Fruit fly (Drosophila melanogaster): ENCODE data around the gene CG6865.

Gene CG6865

dm6 chr3L:18898770-18899278 is 35.4 kb downstream of the CG6865 start, which contains the start of gene RpL26 (continued):
- TF ChIP-seq CG32772 (GFP tag; IDR thresholded peaks at IDR 0.05), result peak; percentile 50
- TF ChIP-seq pita (GFP tag; optimal IDR thresholded peaks at IDR 0.05), result peak; percentile 77
- TF ChIP-seq CG31441 (GFP tag; IDR thresholded peaks at IDR 0.05), result peak; percentile 62
- peak; percentile 73 for TF ChIP-seq Atf-2 (GFP tag; optimal IDR thresholded peaks at IDR 0.05)
- peak; percentile 78 for TF ChIP-seq al (GFP tag; IDR thresholded peaks at IDR 0.05)
- TF ChIP-seq CG11504 (tag; optimal IDR thresholded peaks at IDR 0.05), result no peak
- peak; percentile 56 for TF ChIP-seq CG2202 (tag; optimal IDR thresholded peaks at IDR 0.05)
- TF ChIP-seq Dp (GFP tag; optimal IDR thresholded peaks at IDR 0.05), result peak; percentile 34
- TF ChIP-seq Hr3 (GFP tag; optimal IDR thresholded peaks at IDR 0.05), result peak; percentile 74
- peak; percentile 42 for TF ChIP-seq gcm (GFP tag; optimal IDR thresholded peaks at IDR 0.05)
- peak; percentile 78 for TF ChIP-seq CG1602 (GFP tag; optimal IDR thresholded peaks at IDR 0.05)
- TF ChIP-seq fru (optimal IDR thresholded peaks at IDR 0.05), result no peak
- peak; percentile 82 for TF ChIP-seq CG13296 (GFP tag; optimal IDR thresholded peaks at IDR 0.05)
- peak; percentile 61 for TF ChIP-seq CG3407 (GFP tag; optimal IDR thresholded peaks at IDR 0.05)
- no peak for TF ChIP-seq corto (GFP tag; optimal IDR thresholded peaks at IDR 0.05)
- TF ChIP-seq fu2 (GFP tag; optimal IDR thresholded peaks at IDR 0.05), result peak; percentile 86
- peak; percentile 84; the same call in 2 of the 3 replicates for TF ChIP-seq dysf (GFP tag; IDR thresholded peaks at IDR 0.05)
- peak in 1 of 3 experiments; percentile 77 for TF ChIP-seq lola (GFP tag; optimal IDR thresholded peaks at IDR 0.05)
- TF ChIP-seq lilli (GFP tag; optimal IDR thresholded peaks at IDR 0.05), result peak; percentile 84
- peak; percentile 94 for TF ChIP-seq unc-4 (GFP tag; IDR thresholded peaks at IDR 0.05; ENCODE audit: partially characterized antibody)
- TF ChIP-seq p53 (GFP tag; optimal IDR thresholded peaks at IDR 0.05), result peak; percentile 79
- peak; percentile 93 for TF ChIP-seq CG13287 (GFP tag; IDR thresholded peaks at IDR 0.05; ENCODE audit: partially characterized antibody)
- TF ChIP-seq CG17568 (GFP tag; optimal IDR thresholded peaks at IDR 0.05), result no peak
- TF ChIP-seq CG4820 (GFP tag; optimal IDR thresholded peaks at IDR 0.05), result peak; percentile 37
- no peak for TF ChIP-seq Blimp-1 (GFP tag; optimal IDR thresholded peaks at IDR 0.05)
- TF ChIP-seq CG33557 (GFP tag; optimal IDR thresholded peaks at IDR 0.05), result peak; percentile 79
- TF ChIP-seq YL-1 (GFP tag; optimal IDR thresholded peaks at IDR 0.05), result peak; percentile 89
- no peak for TF ChIP-seq CG6683 (GFP tag; optimal IDR thresholded peaks at IDR 0.05)
- TF ChIP-seq wor (GFP tag; IDR thresholded peaks at IDR 0.05), result peak; percentile 34; the same call in 1 of the 2 replicates
- peak; percentile 43 for TF ChIP-seq zen (tag; optimal IDR thresholded peaks at IDR 0.05)
- TF ChIP-seq Rfx (GFP tag; IDR thresholded peaks at IDR 0.05), result peak; percentile 80
- TF ChIP-seq Scr (GFP tag; IDR thresholded peaks at IDR 0.05; ENCODE audit: partially characterized antibody), result peak; percentile 99
- peak; percentile 95 for TF ChIP-seq Sin3A (optimal IDR thresholded peaks at IDR 0.05)
- TF ChIP-seq CG30020 (tag; optimal IDR thresholded peaks at IDR 0.05), result peak; percentile 77
- no peak for TF ChIP-seq Spps (tag; optimal IDR thresholded peaks at IDR 0.05)
- TF ChIP-seq mld (GFP tag; IDR thresholded peaks at IDR 0.05; ENCODE audit: partially characterized antibody), result peak; percentile 90
- peak; percentile 71 for TF ChIP-seq Side (GFP tag; optimal IDR thresholded peaks at IDR 0.05)
- TF ChIP-seq CG8359 (GFP tag; optimal IDR thresholded peaks at IDR 0.05; ENCODE audit: borderline replicate concordance), result peak; percentile 24
- peak; percentile 71; the same call in 1 of the 3 replicates for TF ChIP-seq H15 (GFP tag; IDR thresholded peaks at IDR 0.05)
- TF ChIP-seq CG3726 (GFP tag; IDR thresholded peaks at IDR 0.05), result 0 out of 3 replicates have a peak, but pooled peaks have one; percentile 5
- TF ChIP-seq Sry-β (GFP tag; optimal IDR thresholded peaks at IDR 0.05), result no peak
- no peak for TF ChIP-seq btn (GFP tag; optimal IDR thresholded peaks at IDR 0.05)
- TF ChIP-seq chif (GFP tag; optimal IDR thresholded peaks at IDR 0.05), result peak; percentile 55 to 81
- peak; percentile 54 for TF ChIP-seq trh (GFP tag; optimal IDR thresholded peaks at IDR 0.05)
- peak; percentile 62 for TF ChIP-seq Mad (GFP tag; optimal IDR thresholded peaks at IDR 0.05)
- peak; percentile 99 for TF ChIP-seq Sry-δ (GFP tag; optimal IDR thresholded peaks at IDR 0.05)
- TF ChIP-seq CG18619 (GFP tag; optimal IDR thresholded peaks at IDR 0.05), result peak; percentile 73
- peak; percentile 64 for TF ChIP-seq trem (tag; optimal IDR thresholded peaks at IDR 0.05)
- peak; percentile 90 for TF ChIP-seq mam (GFP tag; optimal IDR thresholded peaks at IDR 0.05)
- TF ChIP-seq CG18262 (tag; optimal IDR thresholded peaks at IDR 0.05), result peak; percentile 60
